Fruit fly (Drosophila melanogaster) whole organism, embryonic: ENCODE data around the gene CG14207.

Source experiments
- CG10959 ChIP-seq: fragments of 200-800 bp; sonication (Bioruptor generic); IDR thresholded peaks from 2 replicates; pipeline ENCODE4 v1.3.6; 2022; ENCODE audit warnings: missing biosample characterization, missing genetic modification characterization
- CG11456 ChIP-seq: fragments of 200-800 bp; sonication (Bioruptor generic); IDR thresholded peaks from 3 replicates; pipeline ENCODE4 v1.3.6; 2022; ENCODE audit warnings: missing biosample characterization, missing genetic modification characterization
- CG12236 ChIP-seq: fragments of 200-800 bp; sonication (Bioruptor generic); optimal IDR thresholded peaks from 2 replicates; lab custom pipeline; 2016; ENCODE audit warnings: missing biosample characterization, missing genetic modification characterization
- CG12659 ChIP-seq: fragments of 200-800 bp; sonication (Bioruptor generic); optimal IDR thresholded peaks from 3 replicates; lab custom pipeline; 2017; ENCODE audit warnings: mild to moderate bottlenecking, missing biosample characterization, missing genetic modification reagents, missing genetic modification characterization
- CG12769 ChIP-seq: fragments of 200-800 bp; sonication (Bioruptor generic); optimal IDR thresholded peaks from 2 replicates; lab custom pipeline; 2019; ENCODE audit warnings: missing biosample characterization, mild to moderate bottlenecking, missing genetic modification characterization, moderate library complexity
- CG15696 ChIP-seq: fragments of 200-800 bp; sonication (Bioruptor generic); optimal IDR thresholded peaks from 2 replicates; lab custom pipeline; 2019; ENCODE audit warnings: missing biosample characterization, mild to moderate bottlenecking, missing genetic modification characterization, moderate library complexity
- CG16815 ChIP-seq: fragments of 200-800 bp; sonication (Bioruptor generic); optimal IDR thresholded peaks from 3 replicates; lab custom pipeline; 2017; ENCODE audit warnings: missing biosample characterization, mild to moderate bottlenecking, missing genetic modification characterization
- CG17359 ChIP-seq: fragments of 200-800 bp; sonication (Bioruptor generic); optimal IDR thresholded peaks from 3 replicates; lab custom pipeline; 2018; ENCODE audit warnings: missing biosample characterization, mild to moderate bottlenecking, missing genetic modification characterization, moderate library complexity
- CG17385 ChIP-seq: fragments of 200-800 bp; sonication (Bioruptor generic); optimal IDR thresholded peaks from 3 replicates; lab custom pipeline; 2018; ENCODE audit warnings: missing biosample characterization, mild to moderate bottlenecking, missing genetic modification characterization
- CG17612 ChIP-seq: fragments of 200-800 bp; sonication (Bioruptor generic); IDR thresholded peaks from 2 replicates; pipeline ENCODE4 v1.3.6; 2022; ENCODE audit warnings: missing biosample characterization, missing genetic modification characterization
- CG18619 ChIP-seq: fragments of 200-800 bp; sonication (Bioruptor generic); optimal IDR thresholded peaks from 3 replicates; lab custom pipeline; 2017; ENCODE audit warnings: missing biosample characterization, mild to moderate bottlenecking, missing genetic modification characterization
- CG2199 ChIP-seq: fragments of 200-800 bp; sonication (Bioruptor generic); IDR thresholded peaks from 3 replicates; pipeline ENCODE4 v1.3.6; 2022; ENCODE audit warnings: missing biosample characterization, missing genetic modification characterization
- CG2875 ChIP-seq: fragments of 200-800 bp; sonication (Bioruptor generic); optimal IDR thresholded peaks from 2 replicates; lab custom pipeline; 2017; ENCODE audit warnings: missing biosample characterization, mild to moderate bottlenecking, missing genetic modification characterization, missing genetic modification reagents
- CG31365 ChIP-seq: fragments of 200-800 bp; sonication (Bioruptor generic); optimal IDR thresholded peaks from 2 replicates; lab custom pipeline; 2018; ENCODE audit warnings: missing biosample characterization, mild to moderate bottlenecking, missing genetic modification characterization
- CG4617 ChIP-seq: fragments of 200-800 bp; sonication (Bioruptor generic); optimal IDR thresholded peaks from 3 replicates; lab custom pipeline; 2016; ENCODE audit warnings: missing biosample characterization, missing genetic modification characterization, borderline replicate concordance
- CG7357 ChIP-seq: fragments of 200-800 bp; sonication (Bioruptor generic); IDR thresholded peaks from 3 replicates; pipeline ENCODE4 v1.3.6; 2022; ENCODE audit warnings: missing biosample characterization, missing genetic modification characterization
- CG8924 ChIP-seq: fragments of 200-800 bp; optimal IDR thresholded peaks from 3 replicates; lab custom pipeline; 2019; ENCODE audit warnings: missing biosample characterization, mild to moderate bottlenecking, missing genetic modification characterization, moderate library complexity
- CG9215 ChIP-seq: fragments of 200-800 bp; sonication (Bioruptor generic); IDR thresholded peaks from 2 replicates; pipeline ENCODE4 v1.3.6; 2022; ENCODE audit warnings: missing biosample characterization, missing genetic modification characterization
- CTCF ChIP-seq: fragments of 200-800 bp; sonication (Bioruptor generic); optimal IDR thresholded peaks from 2 replicates; lab custom pipeline; 2017; ENCODE audit warnings: missing biosample characterization, mild to moderate bottlenecking, missing genetic modification characterization, moderate library complexity
- D19B ChIP-seq: fragments of 200-800 bp; sonication (Bioruptor generic); optimal IDR thresholded peaks from 2 replicates; lab custom pipeline; 2017; ENCODE audit warnings: missing biosample characterization, mild to moderate bottlenecking, missing genetic modification characterization
- Dfd ChIP-seq, 2 experiments: fragments of >200 bp; optimal IDR thresholded peaks; 2 replicates each; lab custom pipeline; 2017; ENCODE audit warnings: missing biosample characterization in 2 of 2, missing genetic modification characterization in 2 of 2
- E2f1 ChIP-seq: fragments of 200-800 bp; sonication (Bioruptor generic); IDR thresholded peaks from 2 replicates; pipeline ENCODE4 v1.3.6; 2022; ENCODE audit warnings: missing biosample characterization, missing genetic modification characterization
- GATAe ChIP-seq: fragments of 200-800 bp; sonication (Bioruptor generic); conservative IDR thresholded peaks from 2 replicates; pipeline ENCODE4 v1.3.6; 2022; ENCODE audit warnings: missing biosample characterization, missing genetic modification characterization
- HLH54F ChIP-seq: fragments of 200-800 bp; sonication (Bioruptor generic); optimal IDR thresholded peaks from 3 replicates; lab custom pipeline; 2016; ENCODE audit warnings: missing biosample characterization, missing genetic modification characterization
- Lim3 ChIP-seq: fragments of 200-800 bp; sonication (Bioruptor generic); IDR thresholded peaks from 2 replicates; pipeline ENCODE4 v1.3.6; 2022; ENCODE audit warnings: missing biosample characterization, missing genetic modification characterization
- Med ChIP-seq: fragments of 200-800 bp; sonication (Bioruptor generic); peaks from one replicate; lab custom pipeline; 2016; ENCODE audit warnings: missing biosample characterization, missing genetic modification characterization, mild to moderate bottlenecking, inconsistent platforms, moderate library complexity
- NK7.1 ChIP-seq: fragments of 200-800 bp; sonication (Bioruptor generic); optimal IDR thresholded peaks from 3 replicates; lab custom pipeline; 2016; ENCODE audit warnings: missing biosample characterization, missing genetic modification characterization
- Nf-YA ChIP-seq: fragments of 200-800 bp; sonication (Bioruptor generic); IDR thresholded peaks from 2 replicates; pipeline ENCODE4 v1.3.6; 2022; ENCODE audit warnings: missing biosample characterization, missing genetic modification characterization
- Optix ChIP-seq: fragments of 200-800 bp; sonication (Bioruptor generic); IDR thresholded peaks from 3 replicates; pipeline ENCODE4 v1.3.6; 2022; ENCODE audit warnings: missing biosample characterization, missing genetic modification characterization
- Rx ChIP-seq: fragments of 200-800 bp; sonication (Bioruptor generic); IDR thresholded peaks from 2 replicates; pipeline ENCODE4 v1.3.6; 2022; ENCODE audit warnings: missing biosample characterization, missing genetic modification characterization
- Sry-δ ChIP-seq: fragments of 200-800 bp; sonication (Bioruptor generic); optimal IDR thresholded peaks from 2 replicates; lab custom pipeline; 2016; ENCODE audit warnings: missing biosample characterization, missing genetic modification characterization
- ase ChIP-seq: fragments of 200-800 bp; sonication (Bioruptor generic); IDR thresholded peaks from 3 replicates; pipeline ENCODE4 v1.3.6; 2022; ENCODE audit warnings: missing biosample characterization, missing genetic modification characterization
- chif ChIP-seq, 2 experiments: fragments of 200-800 bp; sonication (Bioruptor generic); optimal IDR thresholded peaks; 3 replicates each; lab custom pipeline; 2016; ENCODE audit warnings: missing biosample characterization in 2 of 2, missing genetic modification characterization in 2 of 2
- corto ChIP-seq: fragments of 200-800 bp; sonication (Bioruptor generic); optimal IDR thresholded peaks from 2 replicates; lab custom pipeline; 2016; ENCODE audit warnings: missing biosample characterization, mild to moderate bottlenecking, missing genetic modification characterization, moderate library complexity
- crc ChIP-seq: fragments of 200-800 bp; sonication (Bioruptor generic); optimal IDR thresholded peaks from 2 replicates; lab custom pipeline; 2016; ENCODE audit warnings: missing biosample characterization, missing genetic modification characterization
- croc ChIP-seq: fragments of 200-800 bp; sonication (Bioruptor generic); conservative IDR thresholded peaks from 3 replicates; pipeline ENCODE4 v1.3.6; 2022; ENCODE audit warnings: missing biosample characterization, missing genetic modification characterization
- disco-r ChIP-seq: fragments of 200-800 bp; sonication (Bioruptor generic); optimal IDR thresholded peaks from 2 replicates; lab custom pipeline; 2016; ENCODE audit warnings: missing biosample characterization, missing genetic modification characterization
- dmrt99B ChIP-seq: fragments of 200-800 bp; sonication (Bioruptor generic); optimal IDR thresholded peaks from 2 replicates; lab custom pipeline; 2018; ENCODE audit warnings: missing biosample characterization, mild to moderate bottlenecking, missing genetic modification characterization, moderate library complexity
- ems ChIP-seq: fragments of 200-800 bp; sonication (Bioruptor generic); optimal IDR thresholded peaks from 3 replicates; lab custom pipeline; 2016; ENCODE audit warnings: missing biosample characterization, missing genetic modification characterization
- eve ChIP-seq, 2 experiments: fragments of >200 bp; optimal IDR thresholded peaks; 2 replicates each; lab custom pipeline; 2017; ENCODE audit warnings: missing biosample characterization in 2 of 2, missing genetic modification characterization in 2 of 2
- ftz-f1 ChIP-seq: fragments of 200-800 bp; sonication (Bioruptor generic); optimal IDR thresholded peaks from 2 replicates; lab custom pipeline; 2016; ENCODE audit warnings: missing biosample characterization, missing genetic modification characterization
- grau ChIP-seq: fragments of 200-800 bp; optimal IDR thresholded peaks from 3 replicates; lab custom pipeline; 2019; ENCODE audit warnings: missing biosample characterization, mild to moderate bottlenecking, missing genetic modification characterization, moderate library complexity
- gsb ChIP-seq: fragments of 200-800 bp; sonication (Bioruptor generic); IDR thresholded peaks from 2 replicates; pipeline ENCODE4 v1.3.6; 2022; ENCODE audit warnings: missing biosample characterization, missing genetic modification characterization
- nmo ChIP-seq: fragments of 200-800 bp; sonication (Bioruptor generic); optimal IDR thresholded peaks from 2 replicates; lab custom pipeline; 2018; ENCODE audit warnings: missing biosample characterization, mild to moderate bottlenecking, missing genetic modification characterization, moderate library complexity
- phol ChIP-seq: fragments of 200-800 bp; sonication (Bioruptor generic); optimal IDR thresholded peaks from 3 replicates; lab custom pipeline; 2018; ENCODE audit warnings: missing biosample characterization, mild to moderate bottlenecking, missing genetic modification characterization, moderate library complexity
- pum ChIP-seq: fragments of 200-800 bp; sonication (Bioruptor generic); optimal IDR thresholded peaks from 2 replicates; lab custom pipeline; 2016; ENCODE audit warnings: missing biosample characterization, missing genetic modification characterization
- sima ChIP-seq: fragments of 200-800 bp; sonication (Bioruptor generic); optimal IDR thresholded peaks from 2 replicates; lab custom pipeline; 2016; ENCODE audit warnings: missing biosample characterization, missing genetic modification characterization
- slou ChIP-seq: fragments of 200-800 bp; sonication (Bioruptor generic); optimal IDR thresholded peaks from 3 replicates; lab custom pipeline; 2016; ENCODE audit warnings: missing biosample characterization, missing genetic modification characterization
- tll ChIP-seq, 2 experiments: fragments of 200-800 bp in 1 of 2; fragments of >200 bp in 1 of 2; sonication (Bioruptor generic) in 1 of 2; optimal IDR thresholded peaks; 2 replicates each; lab custom pipeline; 2017 to 2019; ENCODE audit warnings: missing biosample characterization in 2 of 2, missing genetic modification characterization in 2 of 2, mild to moderate bottlenecking in 1 of 2, moderate library complexity in 1 of 2
- trem ChIP-seq: fragments of 200-800 bp; optimal IDR thresholded peaks from 3 replicates; lab custom pipeline; 2019; ENCODE audit warnings: missing biosample characterization, mild to moderate bottlenecking, missing genetic modification characterization, moderate library complexity
- trh ChIP-seq: fragments of 200-800 bp; sonication (Bioruptor generic); optimal IDR thresholded peaks from 2 replicates; lab custom pipeline; 2016; ENCODE audit warnings: missing biosample characterization, missing genetic modification characterization
- twi ChIP-seq: fragments of 200-800 bp; optimal IDR thresholded peaks from 2 replicates; lab custom pipeline; 2019; ENCODE audit warnings: missing biosample characterization, mild to moderate bottlenecking, missing genetic modification characterization, moderate library complexity

Gene CG14207

DNA sequence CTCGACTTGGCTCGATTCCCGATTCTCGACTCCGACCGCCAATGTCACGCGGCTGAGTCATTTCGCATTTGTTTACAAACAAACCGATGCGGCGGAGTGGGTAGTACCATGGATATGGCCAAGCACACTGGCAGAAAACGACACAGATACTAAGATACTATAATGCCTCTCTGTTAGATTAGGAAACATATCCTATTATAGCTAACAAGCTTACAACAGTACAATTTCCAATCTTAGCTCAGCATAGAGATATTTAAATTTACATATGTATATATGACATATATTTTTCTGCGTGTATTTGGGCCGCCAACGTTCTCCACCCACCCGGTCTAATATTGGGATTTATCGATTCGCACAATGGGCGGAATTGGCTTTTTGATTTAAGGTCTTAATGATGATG lies 1.0 kb upstream of the CG14207 start (continued):
- TF ChIP-seq Lim3 (GFP tag; lab: Robert Waterston, UW) (peak; percentile 45; the same call in 1 of the 2 replicates), E2f1 (GFP tag; lab: Robert Waterston, UW) (peak; percentile 70), CG16815 (peak; percentile 31), HLH54F (GFP tag; lab: Kevin White, UChicago) (peak; percentile 27), disco-r (GFP tag; lab: Kevin White, UChicago) (no peak), CG4617 (GFP tag; lab: Kevin White, UChicago) (peak; percentile 14), Rx (GFP tag; lab: Robert Waterston, UW) (peak; percentile 71), CG17359 (tag; lab: Kevin White, UChicago) (peak; percentile 81), CG12236 (GFP tag; lab: Kevin White, UChicago) (no peak), grau (tag; lab: Kevin White, UChicago) (peak; percentile 78), tll (GFP tag; optimal IDR thresholded peaks at IDR 0.05; lab: Kevin White, UChicago) (no peak), croc (GFP tag; lab: Robert Waterston, UW) (peak; percentile 36; the same call in 1 of the 3 replicates), Dfd (GFP tag; optimal IDR thresholded peaks at IDR 0.05; lab: Kevin White, UChicago) (no peak), CTCF (peak; percentile 1), phol (tag; lab: Kevin White, UChicago) (peak; percentile 69), GATAe (GFP tag; lab: Robert Waterston, UW) (no peak), dmrt99B (tag; lab: Kevin White, UChicago) (peak; percentile 85), CG7357 (GFP tag; lab: Robert Waterston, UW) (peak; percentile 56; the same call in 1 of the 3 replicates), slou (peak; percentile 70), gsb (GFP tag; lab: Robert Waterston, UW) (peak; percentile 63), trem (tag; lab: Kevin White, UChicago) (peak; percentile 50), ftz-f1 (GFP tag; lab: Kevin White, UChicago) (no peak), Med (GFP tag; lab: Kevin White, UChicago) (peak; percentile 91), CG12659 (GFP tag; lab: Kevin White, UChicago) (peak; percentile 78), CG9215 (GFP tag; lab: Robert Waterston, UW) (peak; percentile 73), CG8924 (tag; lab: Kevin White, UChicago) (peak; percentile 72), twi (tag; lab: Kevin White, UChicago) (no peak), trh (GFP tag; lab: Kevin White, UChicago) (no peak), CG2875 (peak; percentile 13), ems (GFP tag; lab: Kevin White, UChicago) (peak; percentile 57), CG17385 (GFP tag; lab: Kevin White, UChicago) (peak; percentile 69), corto (GFP tag; lab: Kevin White, UChicago) (peak; percentile 44), CG31365 (tag; lab: Kevin White, UChicago) (no peak), CG11456 (GFP tag; lab: Robert Waterston, UW) (peak; percentile 80), CG10959 (GFP tag; lab: Robert Waterston, UW) (peak; percentile 73), CG17612 (GFP tag; lab: Robert Waterston, UW) (no peak), Sry-δ (GFP tag; lab: Kevin White, UChicago) (no peak), nmo (GFP tag; lab: Kevin White, UChicago) (peak; percentile 79), Optix (GFP tag; lab: Robert Waterston, UW) (0 out of 3 replicates have a peak, but pooled peaks have one; percentile 27), pum (GFP tag; lab: Kevin White, UChicago) (peak; percentile 49), eve (GFP tag; optimal IDR thresholded peaks at IDR 0.05; lab: Kevin White, UChicago) (no peak), NK7.1 (no peak), Nf-YA (GFP tag; lab: Robert Waterston, UW) (peak; percentile 61; the same call in 1 of the 2 replicates), CG12769 (peak; percentile 94), D19B (peak; percentile 43), CG15696 (tag; lab: Kevin White, UChicago) (peak; percentile 25), chif (GFP tag; optimal IDR thresholded peaks at IDR 0.05; lab: Kevin White, UChicago) (peak; percentile 43 to 62), crc (GFP tag; lab: Kevin White, UChicago) (peak; percentile 36), ase (GFP tag; lab: Robert Waterston, UW) (peak; percentile 74), sima (GFP tag; lab: Kevin White, UChicago) (no peak), CG18619 (GFP tag; lab: Kevin White, UChicago) (peak; percentile 50), CG2199 (GFP tag; lab: Robert Waterston, UW) (no peak)
